Fruit fly (Drosophila melanogaster): ENCODE results near the gene CG13023.
A peak's percentile ranks its signal among the peaks of the same experiment; 100 is the strongest.

CG13023 gene

DNA sequence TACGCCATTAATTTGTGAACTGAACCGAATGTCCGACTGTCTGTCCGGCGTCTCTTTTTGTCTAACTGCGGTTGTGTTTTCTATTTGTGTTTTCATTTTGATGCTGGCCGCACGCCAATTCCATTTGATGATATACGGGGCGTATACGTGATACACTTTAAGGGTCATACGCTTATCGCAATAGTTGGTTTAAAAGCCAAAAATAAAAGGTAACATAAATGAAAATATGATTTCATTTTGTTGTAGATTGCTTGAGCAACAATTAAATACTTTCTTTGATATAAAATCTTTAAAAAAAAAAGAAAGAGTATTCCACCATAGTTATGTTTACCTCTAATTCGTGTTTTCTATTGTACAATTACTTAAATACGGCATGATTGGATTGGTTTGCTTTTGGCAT lies 42.2 kb downstream of the CG13023 start (continued):
- no peak for TF ChIP-seq ttk (GFP tag; IDR thresholded peaks at IDR 0.05)
- TF ChIP-seq CG4404 (GFP tag; IDR thresholded peaks at IDR 0.05) = no peak
- no peak for TF ChIP-seq Sin3A (optimal IDR thresholded peaks at IDR 0.05)
- peak; percentile 71 for TF ChIP-seq CG7372 (GFP tag; IDR thresholded peaks at IDR 0.05)
- TF ChIP-seq br (optimal IDR thresholded peaks at IDR 0.05) = no peak
- TF ChIP-seq wdn (GFP tag; IDR thresholded peaks at IDR 0.05) = 0 out of 2 replicates have a peak, but pooled peaks have one; percentile 7
- TF ChIP-seq CG30020 (tag; optimal IDR thresholded peaks at IDR 0.05) = no peak
- TF ChIP-seq chinmo (GFP tag; IDR thresholded peaks at IDR 0.05; ENCODE audit: partially characterized antibody) = no peak
- no peak for TF ChIP-seq CG11093 (GFP tag; IDR thresholded peaks at IDR 0.05)
- TF ChIP-seq CG3281 (GFP tag; optimal IDR thresholded peaks at IDR 0.05) = peak; percentile 36
- no peak for TF ChIP-seq TFAM (GFP tag; optimal IDR thresholded peaks at IDR 0.05)
- TF ChIP-seq CG12155 (GFP tag; optimal IDR thresholded peaks at IDR 0.05) = no peak
- peak; percentile 51; the same call in 1 of the 2 replicates for TF ChIP-seq cas (GFP tag; IDR thresholded peaks at IDR 0.05)
- TF ChIP-seq Stat92E (GFP tag; optimal IDR thresholded peaks at IDR 0.05) = no peak
- no peak for TF ChIP-seq Scr (GFP tag; IDR thresholded peaks at IDR 0.05; ENCODE audit: partially characterized antibody)
- no peak for TF ChIP-seq tna (GFP tag; IDR thresholded peaks at IDR 0.05; ENCODE audit: partially characterized antibody)
- TF ChIP-seq peb (GFP tag; IDR thresholded peaks at IDR 0.05) = no peak
- no peak for TF ChIP-seq ci (GFP tag; IDR thresholded peaks at IDR 0.05)
- TF ChIP-seq zfh1 (GFP tag; IDR thresholded peaks at IDR 0.05) = no peak
- TF ChIP-seq Dp (GFP tag; optimal IDR thresholded peaks at IDR 0.05) = no peak
- peak; percentile 70 for TF ChIP-seq D19A (tag; optimal IDR thresholded peaks at IDR 0.05)
- TF ChIP-seq row (GFP tag; IDR thresholded peaks at IDR 0.05) = peak; percentile 68
- peak; percentile 18 for TF ChIP-seq Dek (tag; optimal IDR thresholded peaks at IDR 0.05)
- TF ChIP-seq D (optimal IDR thresholded peaks at IDR 0.05) = no peak
- no peak for TF ChIP-seq D (GFP tag; optimal IDR thresholded peaks at IDR 0.05)
- TF ChIP-seq Dad (GFP tag; optimal IDR thresholded peaks at IDR 0.05) = no peak
- TF ChIP-seq CG10462 (GFP tag; optimal IDR thresholded peaks at IDR 0.05) = no peak
- TF ChIP-seq hth (optimal IDR thresholded peaks at IDR 0.05) = no peak
- no peak for TF ChIP-seq Myb (GFP tag; optimal IDR thresholded peaks at IDR 0.05)
- no peak for TF ChIP-seq Tbp (GFP tag; optimal IDR thresholded peaks at IDR 0.05)
- TF ChIP-seq E2f1 (GFP tag; IDR thresholded peaks at IDR 0.05) = 0 out of 2 replicates have a peak, but pooled peaks have one; percentile 27
- TF ChIP-seq en (GFP tag; optimal IDR thresholded peaks at IDR 0.05) = no peak
- TF ChIP-seq CG7786 (GFP tag; optimal IDR thresholded peaks at IDR 0.05) = no peak
- TF ChIP-seq Dbx (GFP tag; IDR thresholded peaks at IDR 0.05) = peak; percentile 45; the same call in 1 of the 3 replicates
- TF ChIP-seq her (GFP tag; optimal IDR thresholded peaks at IDR 0.05) = no peak
- peak; percentile 6 for TF ChIP-seq pho (GFP tag; optimal IDR thresholded peaks at IDR 0.05)
- no peak for TF ChIP-seq slp2 (GFP tag; optimal IDR thresholded peaks at IDR 0.05)
- peak; percentile 47 for TF ChIP-seq CG11504 (tag; optimal IDR thresholded peaks at IDR 0.05)
- TF ChIP-seq CG3065 (GFP tag; optimal IDR thresholded peaks at IDR 0.05) = no peak
- TF ChIP-seq sna (GFP tag; IDR thresholded peaks at IDR 0.05; ENCODE audit: partially characterized antibody) = no peak
- TF ChIP-seq CG2678 (tag; optimal IDR thresholded peaks at IDR 0.05) = peak; percentile 72
- TF ChIP-seq stwl (tag; optimal IDR thresholded peaks at IDR 0.05) = no peak
- no peak for TF ChIP-seq Hsf (GFP tag; optimal IDR thresholded peaks at IDR 0.05)
- no peak for TF ChIP-seq CG6854 (GFP tag; optimal IDR thresholded peaks at IDR 0.05)
- TF ChIP-seq Fer1 (GFP tag; optimal IDR thresholded peaks at IDR 0.05) = peak; percentile 19
